Worm (Caenorhabditis elegans) whole organism, L3 larva: ENCODE results near the gene dohh-1.

Experiments used
- ZK546.5 ChIP-seq: sonication (generic microtip); optimal IDR thresholded peaks from 2 replicates; lab custom pipeline; 2017; ENCODE audit warnings: missing biosample characterization, missing genetic modification characterization
- aly-2 ChIP-seq: fragments of 150-350 bp; optimal IDR thresholded peaks from 2 replicates; lab custom pipeline; 2014; ENCODE audit warnings: missing biosample characterization, missing genetic modification characterization
- ama-1 ChIP-seq: fragments of 150-350 bp; optimal IDR thresholded peaks from 2 replicates; lab custom pipeline; 2018
- ceh-16 ChIP-seq: sonication (generic microtip); optimal IDR thresholded peaks from 2 replicates; lab custom pipeline; 2017; ENCODE audit warnings: missing biosample characterization, missing genetic modification characterization
- ceh-28 ChIP-seq: fragments of 150-350 bp; optimal IDR thresholded peaks from 2 replicates; lab custom pipeline; 2014; ENCODE audit warnings: missing biosample characterization, missing genetic modification reagents, missing genetic modification characterization
- ceh-82 ChIP-seq: fragments of 150-350 bp; optimal IDR thresholded peaks from 2 replicates; lab custom pipeline; 2014; ENCODE audit warnings: missing biosample characterization, missing genetic modification characterization
- ceh-9 ChIP-seq: sonication (generic microtip); optimal IDR thresholded peaks from 2 replicates; lab custom pipeline; 2018; ENCODE audit warnings: missing biosample characterization, missing genetic modification characterization
- daf-12 ChIP-seq: fragments of 150-350 bp; optimal IDR thresholded peaks from 2 replicates; lab custom pipeline; 2014; ENCODE audit warnings: missing biosample characterization, missing genetic modification reagents, missing genetic modification characterization
- elt-1 ChIP-seq: fragments of 150-350 bp; optimal IDR thresholded peaks from 2 replicates; lab custom pipeline; 2014; ENCODE audit warnings: missing biosample characterization, missing genetic modification characterization
- elt-2 ChIP-seq: sonication (generic microtip); optimal IDR thresholded peaks from 2 replicates; lab custom pipeline; 2016; ENCODE audit warnings: missing genetic modification reagents, mild to moderate bottlenecking, missing genetic modification characterization, missing compliant biosample characterization
- elt-3 ChIP-seq, 3 experiments: fragments of 150-350 bp in 1 of 3; sonication (generic microtip) in 2 of 3; optimal IDR thresholded peaks; 2 replicates in 2 of 3; 4 replicates in 1 of 3; lab custom pipeline; 2014 to 2017; ENCODE audit warnings: missing biosample characterization in 3 of 3, missing genetic modification characterization in 3 of 3
- eor-1 ChIP-seq, 2 experiments: fragments of 150-350 bp; optimal IDR thresholded peaks; 2 replicates each; lab custom pipeline; 2014 to 2018; ENCODE audit warnings: missing biosample characterization in 2 of 2, missing genetic modification characterization in 2 of 2
- fkh-10 ChIP-seq: sonication (generic microtip); optimal IDR thresholded peaks from 2 replicates; lab custom pipeline; 2017; ENCODE audit warnings: missing biosample characterization, missing genetic modification reagents, missing genetic modification characterization
- fkh-2 ChIP-seq: fragments of 150-350 bp; optimal IDR thresholded peaks from 2 replicates; lab custom pipeline; 2014; ENCODE audit warnings: missing biosample characterization, missing genetic modification reagents, missing genetic modification characterization
- hmg-11 ChIP-seq: sonication (generic microtip); optimal IDR thresholded peaks from 2 replicates; lab custom pipeline; 2016; ENCODE audit warnings: missing genetic modification characterization, missing compliant biosample characterization
- jun-1 ChIP-seq: fragments of 150-350 bp; optimal IDR thresholded peaks from 2 replicates; lab custom pipeline; 2014; ENCODE audit warnings: missing biosample characterization, missing genetic modification reagents, missing genetic modification characterization
- lin-39 ChIP-seq: fragments of 150-350 bp; optimal IDR thresholded peaks from 2 replicates; lab custom pipeline; 2018; ENCODE audit warnings: missing biosample characterization, missing genetic modification reagents, missing genetic modification characterization
- mdl-1 ChIP-seq: fragments of 150-350 bp; optimal IDR thresholded peaks from 2 replicates; lab custom pipeline; 2014; ENCODE audit warnings: missing biosample characterization, missing genetic modification characterization
- mml-1 ChIP-seq: fragments of 150-350 bp; sonication (generic microtip); optimal IDR thresholded peaks from 3 replicates; lab custom pipeline; 2014; ENCODE audit warnings: missing biosample characterization, missing genetic modification characterization
- nfya-1 ChIP-seq: sonication (generic microtip); optimal IDR thresholded peaks from 2 replicates; lab custom pipeline; 2017; ENCODE audit warnings: missing genetic modification characterization, mild to moderate bottlenecking, missing compliant biosample characterization, antibody characterized with exemption, moderate library complexity; ENCODE audit not compliant: insufficient read depth
- nhr-11 ChIP-seq: fragments of 150-350 bp; optimal IDR thresholded peaks from 2 replicates; lab custom pipeline; 2014; ENCODE audit warnings: missing biosample characterization, missing genetic modification characterization
- nhr-12 ChIP-seq: fragments of 150-350 bp; optimal IDR thresholded peaks from 2 replicates; lab custom pipeline; 2014; ENCODE audit warnings: missing biosample characterization, missing genetic modification characterization
- nhr-23 ChIP-seq: fragments of 150-350 bp; optimal IDR thresholded peaks from 2 replicates; lab custom pipeline; 2014; ENCODE audit warnings: missing biosample characterization, missing genetic modification reagents, missing genetic modification characterization
- nhr-237 ChIP-seq: fragments of 150-350 bp; optimal IDR thresholded peaks from 2 replicates; lab custom pipeline; 2014; ENCODE audit warnings: missing biosample characterization, missing genetic modification characterization
- nhr-25 ChIP-seq: sonication (generic microtip); optimal IDR thresholded peaks from 2 replicates; lab custom pipeline; 2017; ENCODE audit warnings: missing biosample characterization, missing genetic modification characterization
- nhr-28 ChIP-seq: fragments of 150-350 bp; optimal IDR thresholded peaks from 2 replicates; lab custom pipeline; 2014; ENCODE audit warnings: missing biosample characterization, missing genetic modification characterization
- nhr-43 ChIP-seq: sonication (generic microtip); optimal IDR thresholded peaks from 2 replicates; lab custom pipeline; 2016; ENCODE audit warnings: mild to moderate bottlenecking, missing genetic modification characterization, missing compliant biosample characterization; ENCODE audit not compliant: poor library complexity, severe bottlenecking
- nhr-76 ChIP-seq: fragments of 150-350 bp; sonication (generic microtip); optimal IDR thresholded peaks from 5 replicates; lab custom pipeline; 2014; ENCODE audit warnings: missing biosample characterization, missing genetic modification characterization
- nhr-77 ChIP-seq: fragments of 150-350 bp; optimal IDR thresholded peaks from 2 replicates; lab custom pipeline; 2014; ENCODE audit warnings: missing biosample characterization, missing genetic modification characterization
- pha-4 ChIP-seq: fragments of 150-350 bp; optimal IDR thresholded peaks from 2 replicates; lab custom pipeline; 2014; ENCODE audit warnings: missing biosample characterization, missing genetic modification reagents, missing genetic modification characterization
- pqm-1 ChIP-seq: fragments of 150-350 bp; optimal IDR thresholded peaks from 2 replicates; lab custom pipeline; 2017; ENCODE audit warnings: missing biosample characterization, missing genetic modification characterization, inconsistent platforms
- sea-2 ChIP-seq: fragments of 150-350 bp; sonication (generic microtip); optimal IDR thresholded peaks from 4 replicates; lab custom pipeline; 2014; ENCODE audit warnings: missing biosample characterization, missing genetic modification reagents, missing genetic modification characterization
- skn-1 ChIP-seq: fragments of 150-350 bp; optimal IDR thresholded peaks from 2 replicates; lab custom pipeline; 2014; ENCODE audit warnings: missing biosample characterization, missing genetic modification characterization
- snpc-4 ChIP-seq: fragments of 150-350 bp; optimal IDR thresholded peaks from 2 replicates; lab custom pipeline; 2014; ENCODE audit warnings: missing biosample characterization, missing genetic modification characterization
- tbx-2 ChIP-seq: sonication (generic microtip); optimal IDR thresholded peaks from 2 replicates; lab custom pipeline; 2016; ENCODE audit warnings: mild to moderate bottlenecking, missing genetic modification characterization, missing compliant biosample characterization
- unc-39 ChIP-seq: sonication (generic microtip); optimal IDR thresholded peaks from 4 replicates; lab custom pipeline; 2017; ENCODE audit warnings: missing biosample characterization, missing genetic modification characterization
- unc-62 ChIP-seq: fragments of 150-350 bp; sonication (generic microtip); optimal IDR thresholded peaks from 4 replicates; lab custom pipeline; 2014; ENCODE audit warnings: missing biosample characterization, missing genetic modification reagents, missing genetic modification characterization
- ztf-11 ChIP-seq: fragments of 150-350 bp; optimal IDR thresholded peaks from 2 replicates; lab custom pipeline; 2014; ENCODE audit warnings: missing biosample characterization, missing genetic modification characterization
- ztf-4 ChIP-seq: fragments of 150-350 bp; optimal IDR thresholded peaks from 2 replicates; lab custom pipeline; 2014; ENCODE audit warnings: missing biosample characterization, missing genetic modification characterization

Gene dohh-1

DNA sequence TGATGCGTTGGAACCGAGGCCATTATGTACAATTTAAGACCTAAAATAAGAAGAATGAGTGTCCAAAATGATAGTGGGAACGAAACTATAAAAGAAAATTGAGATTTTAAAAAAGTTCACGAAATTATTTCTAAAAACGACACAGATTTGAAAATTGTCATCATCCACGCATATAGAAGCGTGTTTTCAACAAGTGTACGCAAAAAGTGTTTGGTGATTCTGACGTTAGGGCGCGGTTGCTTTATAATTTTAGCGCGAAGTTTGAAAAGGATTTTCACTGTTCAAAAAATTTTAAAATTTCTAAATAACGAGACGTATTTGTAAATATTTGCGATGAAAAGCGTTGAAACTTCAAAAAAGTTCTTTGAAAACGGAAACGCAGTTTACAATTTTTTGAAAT lies 16.4 kb upstream of the dohh-1 start, which contains the start of gene cdc-48.1 (continued):
- TF ChIP-seq elt-1 (tag; lab: Kevin White, UChicago) (peak; percentile 97), ama-1 (lab: Kevin White, UChicago) (peak; percentile 93), unc-62 (GFP tag; lab: Kevin White, UChicago) (peak; percentile 100), unc-39 (tag; lab: Kevin White, UChicago) (peak; percentile 69), pqm-1 (tag; lab: Kevin White, UChicago) (peak; percentile 100), ceh-28 (tag; lab: Kevin White, UChicago) (peak; percentile 98), eor-1 (tag; optimal IDR thresholded peaks at IDR 0.05; lab: Kevin White, UChicago) (peak in 1 of 2 experiments; percentile 62), fkh-2 (tag; lab: Kevin White, UChicago) (peak; percentile 95), ceh-16 (tag; lab: Kevin White, UChicago) (peak; percentile 79), nhr-11 (tag; lab: Kevin White, UChicago) (peak; percentile 100), sea-2 (peak; percentile 94), daf-12 (tag; lab: Kevin White, UChicago) (peak; percentile 96), nhr-23 (peak; percentile 100), hmg-11 (tag; lab: Kevin White, UChicago) (peak; percentile 98), nhr-77 (tag; lab: Kevin White, UChicago) (peak; percentile 97), nhr-43 (tag; lab: Kevin White, UChicago) (peak; percentile 99), nhr-25 (peak; percentile 100), elt-2 (peak; percentile 97), nhr-76 (tag; lab: Kevin White, UChicago) (peak; percentile 94), ztf-11 (tag; lab: Kevin White, UChicago) (peak; percentile 54)
- TF ChIP-seq, all 47 proteins: peak for 44

ce11 chrII:10564578-10564977 lies 15.2 kb upstream of the dohh-1 start, which contains the start of the genes C06A1.6 and C06A1.7:
TSS of gene C06A1.6 (minus strand) at chrII:10564678.
TSS of gene C06A1.7 (plus strand) at chrII:10564891.
- TF ChIP-seq ceh-82 (tag; lab: Kevin White, UChicago) (no peak), ceh-28 (tag; lab: Kevin White, UChicago) (no peak), ztf-11 (tag; lab: Kevin White, UChicago) (no peak), unc-39 (tag; lab: Kevin White, UChicago) (no peak), pqm-1 (tag; lab: Kevin White, UChicago) (no peak), nhr-28 (tag; lab: Kevin White, UChicago) (no peak), elt-3 (tag; optimal IDR thresholded peaks at IDR 0.05; lab: Kevin White, UChicago) (no peak), ceh-9 (tag; lab: Kevin White, UChicago) (no peak), tbx-2 (tag; lab: Kevin White, UChicago) (no peak), ama-1 (lab: Kevin White, UChicago) (no peak), ZK546.5 (tag; lab: Kevin White, UChicago) (no peak), elt-2 (no peak), nhr-43 (tag; lab: Kevin White, UChicago) (no peak), skn-1 (no peak), snpc-4 (tag; lab: Kevin White, UChicago) (no peak), daf-12 (tag; lab: Kevin White, UChicago) (no peak), aly-2 (tag; lab: Kevin White, UChicago) (no peak)

DNA sequence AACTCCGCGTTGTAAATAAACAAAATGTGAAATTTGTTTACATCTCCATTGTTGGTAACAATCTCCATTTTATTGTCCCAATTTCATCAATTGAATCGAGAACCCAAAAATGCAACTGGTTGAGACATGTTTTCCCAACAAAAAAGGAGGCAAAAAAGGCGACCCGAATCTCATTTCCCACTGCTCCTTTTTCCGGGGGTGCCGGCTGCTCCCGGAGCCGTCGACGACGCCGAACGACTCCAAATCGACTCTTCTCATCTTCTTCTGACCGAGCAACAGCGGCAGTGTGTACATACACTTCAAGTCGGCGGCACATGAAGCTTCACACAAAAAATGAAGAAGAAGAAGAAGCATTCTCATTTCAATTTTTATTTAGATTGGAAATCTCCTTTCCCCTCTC lies 13.3 kb upstream of the dohh-1 start:
- peak; percentile 9 for TF ChIP-seq fkh-10 (GFP tag; lab: Kevin White, UChicago)
- TF ChIP-seq mml-1 (tag; lab: Kevin White, UChicago), result no peak
- no peak for TF ChIP-seq nhr-77 (tag; lab: Kevin White, UChicago)

- no peak for TF ChIP-seq elt-2
- TF ChIP-seq ceh-82 (tag; lab: Kevin White, UChicago), result no peak
- no peak for TF ChIP-seq ztf-4
- no peak for TF ChIP-seq fkh-2 (tag; lab: Kevin White, UChicago)
- TF ChIP-seq lin-39, result no peak
- no peak for TF ChIP-seq mdl-1 (tag; lab: Kevin White, UChicago)
- TF ChIP-seq pha-4 (tag; lab: Kevin White, UChicago), result no peak
- TF ChIP-seq sea-2, result no peak
- TF ChIP-seq unc-62 (GFP tag; lab: Kevin White, UChicago), result no peak
- no peak for TF ChIP-seq ama-1 (lab: Kevin White, UChicago)
- TF ChIP-seq nhr-12 (tag; lab: Kevin White, UChicago), result no peak
- TF ChIP-seq nfya-1 (tag; lab: Kevin White, UChicago), result peak; percentile 18
- TF ChIP-seq jun-1 (tag; lab: Kevin White, UChicago), result no peak
- peak; percentile 49 for TF ChIP-seq nhr-11 (tag; lab: Kevin White, UChicago)
- TF ChIP-seq tbx-2 (tag; lab: Kevin White, UChicago), result no peak
- no peak for TF ChIP-seq nhr-237 (tag; lab: Kevin White, UChicago)
- no peak for TF ChIP-seq daf-12 (tag; lab: Kevin White, UChicago)
- no peak for TF ChIP-seq nhr-25
Measured at ce11 chrII:10569498-10569897, 10.3 kb upstream of the dohh-1 start.
